Fruit fly (Drosophila melanogaster) Kc167 (cell line): ENCODE results near the gene CG31464.

Experiments used
- Sin3A ChIP-seq: fragments of >200 bp; optimal IDR thresholded peaks from 2 replicates; lab custom pipeline; 2018; ENCODE audit warnings: missing external identifiers
- insv ChIP-seq: fragments of >200 bp; optimal IDR thresholded peaks from 3 replicates; lab custom pipeline; 2018; ENCODE audit warnings: missing external identifiers
- ttk ChIP-seq: sonication (Bioruptor generic); optimal IDR thresholded peaks from 2 replicates; lab custom pipeline; 2017; ENCODE audit warnings: missing external identifiers

DNA sequence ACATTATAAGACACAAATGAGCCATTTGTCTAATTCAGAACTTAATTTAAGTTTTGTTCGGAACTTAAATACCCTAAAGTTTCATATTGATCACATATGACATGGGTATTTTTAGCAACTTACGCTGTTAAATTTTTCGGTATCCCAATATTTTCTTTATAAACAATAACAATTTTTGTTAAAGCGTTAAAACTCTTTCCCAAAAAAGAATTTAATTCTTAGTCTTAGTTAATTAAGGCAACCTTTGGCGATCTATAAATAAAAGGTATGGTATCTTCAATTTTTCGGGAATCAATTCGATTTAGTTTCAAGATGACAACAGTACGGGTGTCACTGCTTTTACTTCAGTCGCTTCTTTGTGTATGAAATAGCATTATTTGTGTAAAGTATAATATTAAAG lies at the start of gene CG31464:
- no peak for TF ChIP-seq insv (lab: Kevin White, UChicago)
- TF ChIP-seq ttk (lab: Kevin White, UChicago) = no peak
- TF ChIP-seq Sin3A (lab: Kevin White, UChicago) = no peak
